Worm (Caenorhabditis elegans): ENCODE measurements around the gene tbc-13.

tbc-13 gene

ce11 chrX:12480447-12480998, 4.3 kb upstream of the tbc-13 start, which contains the start of gene atf-6 (continued):
- TF ChIP-seq ztf-11 (tag; optimal IDR thresholded peaks at IDR 0.05) (peak in 1 of 2 experiments; percentile 74), mef-2 (tag; optimal IDR thresholded peaks at IDR 0.05) (peak; percentile 12), nhr-237 (tag; optimal IDR thresholded peaks at IDR 0.05) (peak; percentile 40), hlh-17 (GFP tag; optimal IDR thresholded peaks at IDR 0.05; ENCODE audit: borderline replicate concordance) (no peak), tbx-2 (tag; optimal IDR thresholded peaks at IDR 0.05) (peak; percentile 81), lin-39 (tag; optimal IDR thresholded peaks at IDR 0.05) (peak; percentile 44), ztf-4 (tag; optimal IDR thresholded peaks at IDR 0.05) (no peak), C16A3.4 (tag; optimal IDR thresholded peaks at IDR 0.05) (peak; percentile 87), unc-130 (tag; optimal IDR thresholded peaks at IDR 0.05) (peak; percentile 55), hlh-4 (tag; optimal IDR thresholded peaks at IDR 0.05) (no peak), unc-30 (tag; optimal IDR thresholded peaks at IDR 0.05) (no peak), nhr-47 (tag; optimal IDR thresholded peaks at IDR 0.05) (peak; percentile 86), Y116A8C.19 (tag; optimal IDR thresholded peaks at IDR 0.05; ENCODE audit: borderline replicate concordance) (no peak), dsc-1 (tag; optimal IDR thresholded peaks at IDR 0.05) (peak; percentile 69), mep-1 (tag; optimal IDR thresholded peaks at IDR 0.05) (peak; percentile 81), sox-4 (tag; optimal IDR thresholded peaks at IDR 0.05) (peak; percentile 29), fkh-8 (tag; optimal IDR thresholded peaks at IDR 0.05) (peak; percentile 77), skn-1 (tag; optimal IDR thresholded peaks at IDR 0.05) (peak; percentile 91), lsy-2 (tag; optimal IDR thresholded peaks at IDR 0.05) (peak; percentile 75 to 76)

- no peak for TF ChIP-seq dpl-1 (GFP tag; optimal IDR thresholded peaks at IDR 0.05)
- no peak for TF ChIP-seq unc-30 (tag; optimal IDR thresholded peaks at IDR 0.05)
- no peak for TF ChIP-seq hpl-2 (GFP tag; optimal IDR thresholded peaks at IDR 0.05)
- no peak for TF ChIP-seq isw-1 (GFP tag; IDR thresholded peaks at IDR 0.05)
- TF ChIP-seq dsc-1 (tag; optimal IDR thresholded peaks at IDR 0.05), result no peak
- TF ChIP-seq tbx-2 (tag; optimal IDR thresholded peaks at IDR 0.05), result no peak
- no peak for TF ChIP-seq C34B4.2 (tag; optimal IDR thresholded peaks at IDR 0.05)
- no peak for TF ChIP-seq nhr-11 (tag; optimal IDR thresholded peaks at IDR 0.05)
- no peak for TF ChIP-seq skn-1 (tag; optimal IDR thresholded peaks at IDR 0.05)
- TF ChIP-seq ceh-8 (GFP tag; optimal IDR thresholded peaks at IDR 0.05), result no peak
- TF ChIP-seq grh-1 (GFP tag; IDR thresholded peaks at IDR 0.05), result no peak
- TF ChIP-seq nhr-237 (tag; optimal IDR thresholded peaks at IDR 0.05), result no peak
- no peak for TF ChIP-seq fkh-4 (tag; optimal IDR thresholded peaks at IDR 0.05; ENCODE audit: borderline replicate concordance)
- TF ChIP-seq lsy-2 (tag; optimal IDR thresholded peaks at IDR 0.05), result no peak
- TF ChIP-seq alr-1 (tag; optimal IDR thresholded peaks at IDR 0.05; ENCODE audit: borderline replicate concordance), result no peak
- no peak for TF ChIP-seq sox-4 (tag; optimal IDR thresholded peaks at IDR 0.05)
- TF ChIP-seq xbp-1 (tag; optimal IDR thresholded peaks at IDR 0.05), result no peak
- TF ChIP-seq pax-3 (tag; optimal IDR thresholded peaks at IDR 0.05), result no peak
- no peak for TF ChIP-seq ama-1 (optimal IDR thresholded peaks at IDR 0.05)
Observed at ce11 chrX:12484078-12484477, 771 bp upstream of the tbc-13 start.

ce11 chrX:12491138-12491537, 6.3 kb downstream of the tbc-13 start:
- no peak for TF ChIP-seq efl-1 (optimal IDR thresholded peaks at IDR 0.05)
- TF ChIP-seq efl-1 (GFP tag; optimal IDR thresholded peaks at IDR 0.05 in 1 of 2), result peak in 1 of 2 experiments; percentile 78
- TF ChIP-seq snu-23 (GFP tag; optimal IDR thresholded peaks at IDR 0.05), result no peak

ce11 chrX:12492467-12492866, 7.6 kb downstream of the tbc-13 start, which contains the start of gene lips-1:
TSS of gene lips-1 (plus strand) at chrX:12492767.
- TF ChIP-seq aly-2 (tag; optimal IDR thresholded peaks at IDR 0.05) (no peak), ets-5 (GFP tag; IDR thresholded peaks at IDR 0.05) (no peak), unc-62 (GFP tag; optimal IDR thresholded peaks at IDR 0.05) (no peak), fkh-10 (GFP tag; optimal IDR thresholded peaks at IDR 0.05) (no peak), F16B12.6 (tag; optimal IDR thresholded peaks at IDR 0.05) (no peak), ceh-82 (tag; optimal IDR thresholded peaks at IDR 0.05) (no peak), nhr-47 (tag; optimal IDR thresholded peaks at IDR 0.05) (no peak), swsn-7 (tag; optimal IDR thresholded peaks at IDR 0.05) (no peak), grh-1 (GFP tag; IDR thresholded peaks at IDR 0.05) (no peak), nhr-85 (tag) (no peak), hlh-17 (GFP tag; optimal IDR thresholded peaks at IDR 0.05; ENCODE audit: borderline replicate concordance) (no peak), snu-23 (GFP tag; optimal IDR thresholded peaks at IDR 0.05) (no peak)
